Worm (Caenorhabditis elegans): Measurements from ENCODE around the gene T23F4.2.

ce11 chrII:1153299-1153698 is 10.1 kb upstream of the T23F4.2 start:
- no peak for TF ChIP-seq nhr-12 (tag; optimal IDR thresholded peaks at IDR 0.05)
- no peak for TF ChIP-seq sem-2 (GFP tag; optimal IDR thresholded peaks at IDR 0.05)
- no peak for TF ChIP-seq ces-1 (GFP tag; optimal IDR thresholded peaks at IDR 0.05)
- no peak for TF ChIP-seq lin-13 (tag; optimal IDR thresholded peaks at IDR 0.05)
- no peak for TF ChIP-seq nhr-237 (tag; optimal IDR thresholded peaks at IDR 0.05)
- TF ChIP-seq elt-1 (tag; optimal IDR thresholded peaks at IDR 0.05; ENCODE audit: borderline replicate concordance, insufficient read depth): no peak
- no peak for TF ChIP-seq unc-62 (GFP tag; optimal IDR thresholded peaks at IDR 0.05)
- TF ChIP-seq M03D4.4 (tag; optimal IDR thresholded peaks at IDR 0.05): no peak
- no peak for TF ChIP-seq ztf-11 (tag; optimal IDR thresholded peaks at IDR 0.05)
- no peak for TF ChIP-seq blmp-1 (tag; optimal IDR thresholded peaks at IDR 0.05)
- TF ChIP-seq lsy-2 (tag; optimal IDR thresholded peaks at IDR 0.05): no peak
